Worm (Caenorhabditis elegans) whole organism, L1 larva: ENCODE results near the gene sdz-27.

ENCODE experiments used
- skn-1 ChIP-seq: fragments of 150-350 bp; optimal IDR thresholded peaks from 2 replicates; lab custom pipeline; 2014; ENCODE audit warnings: missing biosample characterization, missing genetic modification characterization
- unc-30 ChIP-seq: sonication (generic microtip); optimal IDR thresholded peaks from 2 replicates; lab custom pipeline; 2017; ENCODE audit warnings: missing biosample characterization, missing genetic modification characterization
- ztf-11 ChIP-seq, 2 experiments: sonication (generic microtip); optimal IDR thresholded peaks; 2 replicates each; lab custom pipeline; 2016 to 2017; ENCODE audit warnings: missing genetic modification characterization in 2 of 2, missing biosample characterization in 1 of 2, missing compliant biosample characterization in 1 of 2

ce11 chrIV:11169652-11170051 lies 17.2 kb upstream of the sdz-27 start, which contains the start of gene nhr-67:
- TF ChIP-seq skn-1 (tag; lab: Kevin White, UChicago) (no peak), ztf-11 (tag; optimal IDR thresholded peaks at IDR 0.05; lab: Kevin White, UChicago) (no peak), unc-30 (tag; lab: Kevin White, UChicago) (no peak)
